Fruit fly (Drosophila melanogaster): ENCODE measurements around the gene CG15725.

CG15725 gene

dm6 chrX:12750928-12751631, 45.4 kb downstream of the CG15725 start (continued):
- TF ChIP-seq CG3919 (GFP tag; optimal IDR thresholded peaks at IDR 0.05): peak; percentile 100
- TF ChIP-seq CG8319 (GFP tag; optimal IDR thresholded peaks at IDR 0.05): peak; percentile 100
- TF ChIP-seq CG11762 (GFP tag; optimal IDR thresholded peaks at IDR 0.05; ENCODE audit: insufficient read depth): peak; percentile 100
- TF ChIP-seq CG32006 (GFP tag; optimal IDR thresholded peaks at IDR 0.05): peak; percentile 100
- TF ChIP-seq CG11902 (GFP tag; optimal IDR thresholded peaks at IDR 0.05): peak; percentile 99
- TF ChIP-seq fkh (GFP tag; optimal IDR thresholded peaks at IDR 0.05): peak; percentile 87
- TF ChIP-seq CG16779 (tag; optimal IDR thresholded peaks at IDR 0.05): peak; percentile 100
- peak; percentile 100 for TF ChIP-seq CG6792 (GFP tag; optimal IDR thresholded peaks at IDR 0.05)
- peak; percentile 99 for TF ChIP-seq Ets21C (GFP tag; optimal IDR thresholded peaks at IDR 0.05)
- peak; percentile 100 for TF ChIP-seq topi (GFP tag; optimal IDR thresholded peaks at IDR 0.05)
- peak; percentile 100 for TF ChIP-seq CG31627 (GFP tag; optimal IDR thresholded peaks at IDR 0.05)
- TF ChIP-seq Gug (GFP tag; IDR thresholded peaks at IDR 0.05): peak; percentile 100
- peak; percentile 98 for TF ChIP-seq Blimp-1 (GFP tag; optimal IDR thresholded peaks at IDR 0.05)

dm6 chrX:12751786-12752187, 46.1 kb downstream of the CG15725 start:
- TF ChIP-seq Sox15 (GFP tag; optimal IDR thresholded peaks at IDR 0.05) (no peak), CG32006 (GFP tag; optimal IDR thresholded peaks at IDR 0.05) (no peak), CG7368 (GFP tag; optimal IDR thresholded peaks at IDR 0.05) (no peak), topi (GFP tag; optimal IDR thresholded peaks at IDR 0.05) (no peak), CG11762 (GFP tag; optimal IDR thresholded peaks at IDR 0.05; ENCODE audit: insufficient read depth) (no peak), CG6792 (GFP tag; optimal IDR thresholded peaks at IDR 0.05) (no peak), CG11902 (GFP tag; optimal IDR thresholded peaks at IDR 0.05) (no peak), Gug (GFP tag; IDR thresholded peaks at IDR 0.05) (no peak), fd85E (GFP tag; optimal IDR thresholded peaks at IDR 0.05) (no peak), acj6 (GFP tag; optimal IDR thresholded peaks at IDR 0.05) (no peak), ss (GFP tag; optimal IDR thresholded peaks at IDR 0.05) (no peak)

dm6 chrX:12752196-12752595, 46.5 kb downstream of the CG15725 start:
- TF ChIP-seq CG6163 (GFP tag; IDR thresholded peaks at IDR 0.05): peak; percentile 100
- peak; percentile 100 for TF ChIP-seq Sox14 (GFP tag; optimal IDR thresholded peaks at IDR 0.05)
- peak; percentile 99 for TF ChIP-seq CG15336 (GFP tag; IDR thresholded peaks at IDR 0.05)
- peak; percentile 100 for TF ChIP-seq Eip75B (GFP tag; optimal IDR thresholded peaks at IDR 0.05)
- TF ChIP-seq CG6792 (GFP tag; optimal IDR thresholded peaks at IDR 0.05): peak; percentile 100
- TF ChIP-seq CG6854 (GFP tag; optimal IDR thresholded peaks at IDR 0.05): peak; percentile 99
- TF ChIP-seq CG3919 (GFP tag; optimal IDR thresholded peaks at IDR 0.05): peak; percentile 100
- TF ChIP-seq ss (GFP tag; optimal IDR thresholded peaks at IDR 0.05): peak; percentile 100
- peak; percentile 99 for TF ChIP-seq Sox15 (GFP tag; optimal IDR thresholded peaks at IDR 0.05)
- TF ChIP-seq Hr38 (GFP tag; optimal IDR thresholded peaks at IDR 0.05): peak; percentile 83
- TF ChIP-seq vri (GFP tag; optimal IDR thresholded peaks at IDR 0.05): peak; percentile 99
- TF ChIP-seq CG8319 (GFP tag; optimal IDR thresholded peaks at IDR 0.05): peak; percentile 99
- peak; percentile 100 for TF ChIP-seq fd59A (GFP tag; optimal IDR thresholded peaks at IDR 0.05)
- peak; percentile 100 for TF ChIP-seq pdm3 (GFP tag; optimal IDR thresholded peaks at IDR 0.05)
- TF ChIP-seq OdsH (GFP tag; optimal IDR thresholded peaks at IDR 0.05): peak; percentile 100
- TF ChIP-seq Hr4 (GFP tag; optimal IDR thresholded peaks at IDR 0.05): peak; percentile 94
- TF ChIP-seq CG8119 (GFP tag; IDR thresholded peaks at IDR 0.05): peak; percentile 99
- peak; percentile 99 for TF ChIP-seq Eip93F (GFP tag; optimal IDR thresholded peaks at IDR 0.05)
- peak; percentile 100 for TF ChIP-seq esn (GFP tag; optimal IDR thresholded peaks at IDR 0.05)
- TF ChIP-seq cyc (GFP tag; optimal IDR thresholded peaks at IDR 0.05): peak; percentile 100
- TF ChIP-seq net (GFP tag; optimal IDR thresholded peaks at IDR 0.05): peak; percentile 100
- TF ChIP-seq CG3032 (tag; optimal IDR thresholded peaks at IDR 0.05): peak; percentile 100
- TF ChIP-seq achi (GFP tag; optimal IDR thresholded peaks at IDR 0.05): peak; percentile 99
- TF ChIP-seq salr (GFP tag; optimal IDR thresholded peaks at IDR 0.05): peak; percentile 99 to 100
- peak; percentile 100 for TF ChIP-seq CG10669 (GFP tag; optimal IDR thresholded peaks at IDR 0.05)
- TF ChIP-seq CG11902 (GFP tag; optimal IDR thresholded peaks at IDR 0.05): peak; percentile 99
- peak; percentile 100 for TF ChIP-seq Met (GFP tag; optimal IDR thresholded peaks at IDR 0.05)
- peak; percentile 99 for TF ChIP-seq dsx (GFP tag; optimal IDR thresholded peaks at IDR 0.05; ENCODE audit: poor library complexity, severe bottlenecking)
- peak; percentile 97 for TF ChIP-seq CG16779 (tag; optimal IDR thresholded peaks at IDR 0.05)
- TF ChIP-seq CG34406 (GFP tag; optimal IDR thresholded peaks at IDR 0.05): peak; percentile 100
- TF ChIP-seq Eip78C (GFP tag): peak; percentile 100
- TF ChIP-seq lz (GFP tag; optimal IDR thresholded peaks at IDR 0.05): peak; percentile 99
- TF ChIP-seq fd85E (GFP tag; optimal IDR thresholded peaks at IDR 0.05): peak; percentile 97
- TF ChIP-seq Smox (GFP tag; optimal IDR thresholded peaks at IDR 0.05): peak; percentile 100
- TF ChIP-seq CG9139 (GFP tag; optimal IDR thresholded peaks at IDR 0.05): peak; percentile 99

Data from whole organism, prepupa.